Fruit fly (Drosophila melanogaster) whole organism, embryonic: ENCODE results near the gene ksr.

Experiments
- ATbp ChIP-seq: fragments of 200-800 bp; sonication (Bioruptor generic); optimal IDR thresholded peaks from 2 replicates; lab custom pipeline; 2017; ENCODE audit warnings: missing biosample characterization, mild to moderate bottlenecking, missing genetic modification characterization, missing genetic modification reagents
- Awh ChIP-seq: fragments of 200-800 bp; sonication (Bioruptor generic); IDR thresholded peaks from 2 replicates; pipeline ENCODE4, ENCODE4 v1.3.6; 2022; ENCODE audit warnings: missing biosample characterization, missing genetic modification characterization
- CG10147 ChIP-seq: fragments of 200-800 bp; sonication (Bioruptor generic); optimal IDR thresholded peaks from 2 replicates; lab custom pipeline; 2019; ENCODE audit warnings: missing biosample characterization, mild to moderate bottlenecking, missing genetic modification characterization, moderate library complexity
- CG10366 ChIP-seq: fragments of 200-800 bp; sonication (Bioruptor generic); IDR thresholded peaks from 2 replicates; pipeline ENCODE4 v1.3.6; 2022; ENCODE audit warnings: missing biosample characterization, missing genetic modification characterization
- CG10654 ChIP-seq: fragments of 200-800 bp; sonication (Bioruptor generic); optimal IDR thresholded peaks from 2 replicates; lab custom pipeline; 2016; ENCODE audit warnings: missing biosample characterization, missing genetic modification characterization
- CG10959 ChIP-seq: fragments of 200-800 bp; sonication (Bioruptor generic); IDR thresholded peaks from 2 replicates; pipeline ENCODE4 v1.3.6; 2022; ENCODE audit warnings: missing biosample characterization, missing genetic modification characterization
- CG11085 ChIP-seq: fragments of 200-800 bp; sonication (Bioruptor generic); IDR thresholded peaks from 2 replicates; pipeline ENCODE4 v1.3.6; 2022; ENCODE audit warnings: missing biosample characterization, missing genetic modification characterization
- CG1529 ChIP-seq: fragments of 200-800 bp; sonication (Bioruptor generic); optimal IDR thresholded peaks from 3 replicates; lab custom pipeline; 2018; ENCODE audit warnings: missing biosample characterization, missing genetic modification characterization
- CG15696 ChIP-seq: fragments of 200-800 bp; sonication (Bioruptor generic); optimal IDR thresholded peaks from 2 replicates; lab custom pipeline; 2019; ENCODE audit warnings: missing biosample characterization, mild to moderate bottlenecking, missing genetic modification characterization, moderate library complexity
- CG1603 ChIP-seq: fragments of 200-800 bp; sonication (Bioruptor generic); optimal IDR thresholded peaks from 2 replicates; lab custom pipeline; 2019; ENCODE audit warnings: missing biosample characterization, mild to moderate bottlenecking, missing genetic modification characterization, moderate library complexity
- CG16863 ChIP-seq: fragments of 200-800 bp; sonication (Bioruptor generic); optimal IDR thresholded peaks from 3 replicates; lab custom pipeline; 2016; ENCODE audit warnings: missing biosample characterization, missing genetic modification characterization
- CG18599 ChIP-seq: fragments of 200-800 bp; sonication (Bioruptor generic); optimal IDR thresholded peaks from 3 replicates; lab custom pipeline; 2017; ENCODE audit warnings: missing biosample characterization, missing genetic modification characterization, mild to moderate bottlenecking, moderate library complexity, missing genetic modification reagents
- CG2199 ChIP-seq: fragments of 200-800 bp; sonication (Bioruptor generic); IDR thresholded peaks from 3 replicates; pipeline ENCODE4 v1.3.6; 2022; ENCODE audit warnings: missing biosample characterization, missing genetic modification characterization
- CG2678 ChIP-seq: fragments of 200-800 bp; sonication (Bioruptor generic); optimal IDR thresholded peaks from 3 replicates; lab custom pipeline; 2019; ENCODE audit warnings: missing biosample characterization, mild to moderate bottlenecking, missing genetic modification characterization, moderate library complexity
- CG31365 ChIP-seq: fragments of 200-800 bp; sonication (Bioruptor generic); optimal IDR thresholded peaks from 2 replicates; lab custom pipeline; 2018; ENCODE audit warnings: missing biosample characterization, mild to moderate bottlenecking, missing genetic modification characterization
- CG3847 ChIP-seq: fragments of 200-800 bp; sonication (Bioruptor generic); IDR thresholded peaks from 2 replicates; pipeline ENCODE4 v1.3.6; 2022; ENCODE audit warnings: missing biosample characterization, missing genetic modification characterization
- CG42726 ChIP-seq: fragments of 200-800 bp; sonication (Bioruptor generic); IDR thresholded peaks from 2 replicates; pipeline ENCODE4 v1.3.6; 2022; ENCODE audit warnings: missing biosample characterization, missing genetic modification characterization; ENCODE audit not compliant: partially characterized antibody
- CG43689 ChIP-seq: fragments of 200-800 bp; sonication (Bioruptor generic); IDR thresholded peaks from 2 replicates; pipeline ENCODE4 v1.3.6; 2022; ENCODE audit warnings: missing biosample characterization, missing genetic modification characterization
- CG4404 ChIP-seq: fragments of 200-800 bp; sonication (Bioruptor generic); IDR thresholded peaks from 2 replicates; pipeline ENCODE4 v1.3.6; 2022; ENCODE audit warnings: missing biosample characterization, missing genetic modification characterization
- CG7556 ChIP-seq: fragments of 200-800 bp; sonication (Bioruptor generic); optimal IDR thresholded peaks from 2 replicates; lab custom pipeline; 2017; ENCODE audit warnings: missing biosample characterization, mild to moderate bottlenecking, missing genetic modification characterization
- CG7928 ChIP-seq: fragments of 200-800 bp; sonication (Bioruptor generic); optimal IDR thresholded peaks from 2 replicates; lab custom pipeline; 2017; ENCODE audit warnings: missing biosample characterization, mild to moderate bottlenecking, missing genetic modification characterization
- CG8924 ChIP-seq: fragments of 200-800 bp; optimal IDR thresholded peaks from 3 replicates; lab custom pipeline; 2019; ENCODE audit warnings: missing biosample characterization, mild to moderate bottlenecking, missing genetic modification characterization, moderate library complexity
- CG9727 ChIP-seq: fragments of 200-800 bp; sonication (Bioruptor generic); optimal IDR thresholded peaks from 3 replicates; lab custom pipeline; 2017; ENCODE audit warnings: missing biosample characterization, mild to moderate bottlenecking, missing genetic modification characterization
- CG9797 ChIP-seq: fragments of 200-800 bp; sonication (Bioruptor generic); optimal IDR thresholded peaks from 3 replicates; lab custom pipeline; 2018; ENCODE audit warnings: missing biosample characterization, mild to moderate bottlenecking, missing genetic modification characterization
- CTCF ChIP-seq: fragments of 200-800 bp; sonication (Bioruptor generic); optimal IDR thresholded peaks from 2 replicates; lab custom pipeline; 2017; ENCODE audit warnings: missing biosample characterization, mild to moderate bottlenecking, missing genetic modification characterization, moderate library complexity
- Dbx ChIP-seq: fragments of 200-800 bp; sonication (Bioruptor generic); IDR thresholded peaks from 3 replicates; pipeline ENCODE4 v1.3.6; 2022; ENCODE audit warnings: missing biosample characterization, missing genetic modification characterization
- Doc3 ChIP-seq: fragments of 200-800 bp; sonication (Bioruptor generic); IDR thresholded peaks from 3 replicates; pipeline ENCODE4 v1.3.6; 2022; ENCODE audit warnings: missing biosample characterization, missing genetic modification characterization; ENCODE audit not compliant: partially characterized antibody
- Ets97D ChIP-seq: fragments of 200-800 bp; sonication (Bioruptor generic); optimal IDR thresholded peaks from 3 replicates; lab custom pipeline; 2016; ENCODE audit warnings: missing biosample characterization, missing genetic modification characterization
- H15 ChIP-seq: fragments of 200-800 bp; sonication (Bioruptor generic); IDR thresholded peaks from 3 replicates; pipeline ENCODE4 v1.3.6; 2022; ENCODE audit warnings: missing biosample characterization, missing genetic modification characterization
- NC2α ChIP-seq: fragments of 200-800 bp; sonication (Bioruptor generic); optimal IDR thresholded peaks from 2 replicates; lab custom pipeline; 2016; ENCODE audit warnings: missing biosample characterization, missing genetic modification characterization
- Nf-YB ChIP-seq: fragments of 200-800 bp; sonication (Bioruptor generic); optimal IDR thresholded peaks from 3 replicates; lab custom pipeline; 2019; ENCODE audit warnings: missing biosample characterization, mild to moderate bottlenecking, missing genetic modification characterization, moderate library complexity
- Opbp ChIP-seq: fragments of 200-800 bp; sonication (Bioruptor generic); IDR thresholded peaks from 3 replicates; pipeline ENCODE4 v1.3.6; 2022; ENCODE audit warnings: missing biosample characterization, missing genetic modification characterization; ENCODE audit not compliant: partially characterized antibody
- Scr ChIP-seq: fragments of 200-800 bp; sonication (Bioruptor generic); IDR thresholded peaks from 2 replicates; pipeline ENCODE4 v1.3.6; 2022; ENCODE audit warnings: missing biosample characterization, missing genetic modification characterization; ENCODE audit not compliant: partially characterized antibody
- ac ChIP-seq: fragments of 200-800 bp; sonication (Bioruptor generic); optimal IDR thresholded peaks from 3 replicates; lab custom pipeline; 2017; ENCODE audit warnings: missing biosample characterization, mild to moderate bottlenecking, missing genetic modification characterization
- bsh ChIP-seq, 2 experiments: fragments of 200-800 bp; sonication (Bioruptor generic); optimal IDR thresholded peaks; 2 replicates each; lab custom pipeline; 2017 to 2018; ENCODE audit warnings: mild to moderate bottlenecking in 2 of 2, missing biosample characterization in 2 of 2, missing genetic modification characterization in 2 of 2, moderate library complexity in 1 of 2
- cato ChIP-seq: fragments of 200-800 bp; sonication (Bioruptor generic); optimal IDR thresholded peaks from 2 replicates; lab custom pipeline; 2016; ENCODE audit warnings: missing biosample characterization, missing genetic modification characterization, borderline replicate concordance
- crp ChIP-seq, 2 experiments: fragments of 200-800 bp; sonication (Bioruptor generic); optimal IDR thresholded peaks; 2 replicates in 1 of 2; 3 replicates in 1 of 2; lab custom pipeline; 2017; ENCODE audit warnings: missing biosample characterization in 2 of 2, missing genetic modification characterization in 2 of 2, mild to moderate bottlenecking in 1 of 2, moderate library complexity in 1 of 2
- exex ChIP-seq: fragments of 200-800 bp; sonication (Bioruptor generic); optimal IDR thresholded peaks from 4 replicates; lab custom pipeline; 2018; ENCODE audit warnings: missing biosample characterization, mild to moderate bottlenecking, missing genetic modification characterization, moderate library complexity
- fd96Cb ChIP-seq: fragments of 200-800 bp; sonication (Bioruptor generic); optimal IDR thresholded peaks from 2 replicates; lab custom pipeline; 2018; ENCODE audit warnings: missing biosample characterization, mild to moderate bottlenecking, missing genetic modification characterization, moderate library complexity
- hb ChIP-seq: fragments of 200-800 bp; sonication (Bioruptor generic); IDR thresholded peaks from 3 replicates; pipeline ENCODE4 v1.3.6; 2022; ENCODE audit warnings: missing biosample characterization, missing genetic modification characterization; ENCODE audit not compliant: partially characterized antibody
- nerfin-2 ChIP-seq: fragments of 200-800 bp; sonication (Bioruptor generic); IDR thresholded peaks from 2 replicates; pipeline ENCODE4 v1.3.6; 2022; ENCODE audit warnings: missing biosample characterization, missing genetic modification characterization; ENCODE audit not compliant: partially characterized antibody
- pho ChIP-seq: fragments of 200-800 bp; sonication (Bioruptor generic); optimal IDR thresholded peaks from 2 replicates; lab custom pipeline; 2016; ENCODE audit warnings: missing biosample characterization, missing genetic modification characterization
- psq ChIP-seq: fragments of 200-800 bp; sonication (Bioruptor generic); optimal IDR thresholded peaks from 2 replicates; lab custom pipeline; 2017; ENCODE audit warnings: missing biosample characterization, missing genetic modification characterization
- pzg ChIP-seq: fragments of 200-800 bp; sonication (Bioruptor generic); optimal IDR thresholded peaks from 3 replicates; lab custom pipeline; 2018; ENCODE audit warnings: missing biosample characterization, mild to moderate bottlenecking, missing genetic modification characterization, moderate library complexity
- sens-2 ChIP-seq: fragments of 200-800 bp; sonication (Bioruptor generic); IDR thresholded peaks from 2 replicates; pipeline ENCODE4 v1.3.6; 2022; ENCODE audit warnings: missing biosample characterization, missing genetic modification characterization
- sim ChIP-seq: fragments of 200-800 bp; sonication (Bioruptor generic); IDR thresholded peaks from 2 replicates; pipeline ENCODE4 v1.3.6; 2022; ENCODE audit warnings: missing biosample characterization, missing genetic modification characterization
- stc ChIP-seq: fragments of 200-800 bp; sonication (Bioruptor generic); IDR thresholded peaks from 2 replicates; pipeline ENCODE4 v1.3.6; 2022; ENCODE audit warnings: missing biosample characterization, missing genetic modification characterization
- tll ChIP-seq, 2 experiments: fragments of 200-800 bp in 1 of 2; fragments of >200 bp in 1 of 2; sonication (Bioruptor generic) in 1 of 2; optimal IDR thresholded peaks; 2 replicates each; lab custom pipeline; 2017 to 2019; ENCODE audit warnings: missing biosample characterization in 2 of 2, missing genetic modification characterization in 2 of 2, mild to moderate bottlenecking in 1 of 2, moderate library complexity in 1 of 2
- tx ChIP-seq: fragments of 200-800 bp; sonication (Bioruptor generic); optimal IDR thresholded peaks from 2 replicates; lab custom pipeline; 2016; ENCODE audit warnings: missing biosample characterization, missing genetic modification characterization

ksr gene

DNA sequence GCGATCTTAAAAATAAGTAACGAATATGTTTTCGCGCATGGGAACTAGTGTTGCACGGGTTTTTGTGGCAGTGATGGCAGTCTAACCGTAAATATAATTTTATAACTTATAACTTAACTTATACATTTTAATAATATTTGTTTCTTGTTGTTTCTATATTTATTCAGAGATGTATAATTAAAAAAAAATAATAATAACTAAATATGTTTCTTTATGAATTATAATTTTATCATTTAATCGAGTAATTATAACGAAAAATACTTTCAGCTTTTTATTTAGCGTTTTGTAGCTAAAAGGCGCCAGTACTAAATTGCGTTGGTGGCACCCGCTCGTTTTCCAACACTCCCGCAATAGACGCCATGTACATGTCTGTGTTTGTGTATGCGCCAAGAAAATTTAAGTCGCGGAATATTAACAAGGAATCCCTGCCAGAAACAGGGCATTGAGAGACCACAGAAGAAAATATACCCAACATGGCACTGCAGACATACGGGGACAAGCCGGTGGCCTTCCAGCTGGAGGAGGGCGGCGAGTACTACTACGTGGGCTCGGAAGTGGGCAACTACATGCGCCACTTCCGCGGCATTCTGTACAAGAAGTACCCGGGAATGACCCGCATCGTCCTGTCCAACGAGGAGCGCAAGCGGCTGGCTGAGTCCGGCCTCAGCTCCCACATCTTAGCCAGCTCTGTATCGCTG lies 13.0 kb downstream of the ksr start, which contains the start of the genes mRpL44 and Snr1 (continued):
- TF ChIP-seq CG9797 (GFP tag; lab: Kevin White, UChicago) = no peak
- TF ChIP-seq CG11085 (GFP tag; lab: Robert Waterston, UW) = no peak
- TF ChIP-seq ATbp (GFP tag; lab: Kevin White, UChicago) = no peak
- TF ChIP-seq NC2α (GFP tag; lab: Kevin White, UChicago) = no peak
- no peak for TF ChIP-seq CG43689
- peak; percentile 30 for TF ChIP-seq pzg (GFP tag; lab: Kevin White, UChicago)
- TF ChIP-seq CTCF = no peak
- no peak for TF ChIP-seq pho (GFP tag; lab: Kevin White, UChicago)
- TF ChIP-seq CG10654 (GFP tag; lab: Kevin White, UChicago) = no peak
- no peak for TF ChIP-seq ac
- TF ChIP-seq tll (GFP tag; optimal IDR thresholded peaks at IDR 0.05; lab: Kevin White, UChicago) = no peak
- no peak for TF ChIP-seq Awh (GFP tag; lab: Robert Waterston, UW)
- TF ChIP-seq psq (GFP tag; lab: Kevin White, UChicago) = no peak
- TF ChIP-seq H15 = no peak
- no peak for TF ChIP-seq CG8924
- TF ChIP-seq CG15696 (tag; lab: Kevin White, UChicago) = peak; percentile 47
- TF ChIP-seq cato (GFP tag; lab: Kevin White, UChicago) = peak; percentile 1
- TF ChIP-seq Scr (GFP tag; lab: Robert Waterston, UW) = no peak
- TF ChIP-seq Nf-YB (GFP tag; lab: Kevin White, UChicago) = peak; percentile 30
- no peak for TF ChIP-seq CG10959 (GFP tag; lab: Robert Waterston, UW)
- TF ChIP-seq tx (GFP tag; lab: Kevin White, UChicago) = no peak
- no peak for TF ChIP-seq CG7556 (GFP tag; lab: Kevin White, UChicago)
- TF ChIP-seq CG2678 (tag; lab: Kevin White, UChicago) = no peak
- no peak for TF ChIP-seq Ets97D
- peak; percentile 50; the same call in 1 of the 3 replicates for TF ChIP-seq Dbx
- no peak for TF ChIP-seq CG1529 (GFP tag; lab: Kevin White, UChicago)
- TF ChIP-seq stc = no peak
- TF ChIP-seq fd96Cb (tag; lab: Kevin White, UChicago) = no peak
- peak; percentile 71 for TF ChIP-seq CG18599
- no peak for TF ChIP-seq nerfin-2
- TF ChIP-seq CG1603 = no peak
- TF ChIP-seq sens-2 (GFP tag; lab: Robert Waterston, UW) = no peak
- no peak for TF ChIP-seq hb (GFP tag; lab: Robert Waterston, UW)
- TF ChIP-seq Doc3 (GFP tag; lab: Robert Waterston, UW) = no peak
- TF ChIP-seq CG2199 (GFP tag; lab: Robert Waterston, UW) = no peak
- no peak for TF ChIP-seq CG10366 (GFP tag; lab: Robert Waterston, UW)
- no peak for TF ChIP-seq CG4404 (GFP tag; lab: Robert Waterston, UW)
- peak; percentile 70 for TF ChIP-seq CG3847
- no peak for TF ChIP-seq crp (GFP tag; optimal IDR thresholded peaks at IDR 0.05; lab: Kevin White, UChicago)
- no peak for TF ChIP-seq CG10147 (GFP tag; lab: Kevin White, UChicago)
- TF ChIP-seq CG9727 (GFP tag; lab: Kevin White, UChicago) = peak; percentile 45
- TF ChIP-seq Opbp = 0 out of 3 replicates have a peak, but pooled peaks have one; percentile 48
- TF ChIP-seq CG42726 (GFP tag; lab: Robert Waterston, UW) = no peak; the same call in 1 of the 2 replicates
- TF ChIP-seq sim (GFP tag; lab: Robert Waterston, UW) = no peak
- TF ChIP-seq exex (tag; lab: Kevin White, UChicago) = peak; percentile 57
- TF ChIP-seq bsh (GFP tag; optimal IDR thresholded peaks at IDR 0.05; lab: Kevin White, UChicago) = peak; percentile 5 to 16
- no peak for TF ChIP-seq CG7928
- TF ChIP-seq CG16863 (GFP tag; lab: Kevin White, UChicago) = no peak
- no peak for TF ChIP-seq CG31365 (tag; lab: Kevin White, UChicago)
